Worm (Caenorhabditis elegans): ENCODE measurements around the gene F54E2.9.

- TF ChIP-seq snpc-4 (tag; optimal IDR thresholded peaks at IDR 0.05) (no peak), ceh-63 (GFP tag; optimal IDR thresholded peaks at IDR 0.05) (no peak), dpl-1 (GFP tag; optimal IDR thresholded peaks at IDR 0.05) (no peak), fkh-10 (GFP tag; optimal IDR thresholded peaks at IDR 0.05) (no peak), aly-2 (tag; optimal IDR thresholded peaks at IDR 0.05) (no peak), nhr-85 (tag) (no peak), unc-130 (tag; optimal IDR thresholded peaks at IDR 0.05) (no peak), lin-13 (GFP tag; optimal IDR thresholded peaks at IDR 0.05) (no peak), blmp-1 (tag; optimal IDR thresholded peaks at IDR 0.05) (no peak), pag-3 (tag; optimal IDR thresholded peaks at IDR 0.05; ENCODE audit: borderline replicate concordance, insufficient read depth) (no peak), nhr-19 (GFP tag; conservative IDR thresholded peaks at IDR 0.05) (no peak), zag-1 (tag; optimal IDR thresholded peaks at IDR 0.05) (no peak), elt-2 (tag; optimal IDR thresholded peaks at IDR 0.05) (peak; percentile 71)
These were observed 48.7 kb downstream of the F54E2.9 start, which contains the start of gene dhs-14 for ce11 chrV:2765052-2765451.

Data from whole organism, L1 larva.